Worm (Caenorhabditis elegans) whole organism, late embryonic: Measurements from ENCODE around the gene clec-86.
A peak's percentile ranks its signal among the peaks of the same experiment; 100 is the strongest.

Experiments used
- C08G9.2 ChIP-seq: sonication (generic microtip); optimal IDR thresholded peaks from 2 replicates; lab custom pipeline; 2016; ENCODE audit warnings: mild to moderate bottlenecking, missing genetic modification characterization, moderate library complexity, missing compliant biosample characterization
- ahr-1 ChIP-seq: sonication (generic microtip); optimal IDR thresholded peaks from 2 replicates; lab custom pipeline; 2016; ENCODE audit warnings: missing genetic modification characterization, missing compliant biosample characterization
- ceh-19 ChIP-seq: fragments of 200-800 bp; sonication (Bioruptor generic); optimal IDR thresholded peaks from 2 replicates; lab custom pipeline; 2018; ENCODE audit warnings: mild to moderate bottlenecking, missing genetic modification characterization, missing compliant biosample characterization
- ceh-2 ChIP-seq: sonication (generic microtip); optimal IDR thresholded peaks from 2 replicates; lab custom pipeline; 2016; ENCODE audit warnings: missing genotype, missing genetic modification characterization, missing compliant biosample characterization
- ceh-24 ChIP-seq: sonication (generic microtip); optimal IDR thresholded peaks from 2 replicates; lab custom pipeline; 2016; ENCODE audit warnings: mild to moderate bottlenecking, missing genetic modification characterization, missing compliant biosample characterization
- ceh-31 ChIP-seq: sonication (generic microtip); optimal IDR thresholded peaks from 2 replicates; lab custom pipeline; 2016; ENCODE audit warnings: missing genetic modification characterization, missing compliant biosample characterization
- ceh-48 ChIP-seq: sonication (generic microtip); optimal IDR thresholded peaks from 2 replicates; lab custom pipeline; 2016; ENCODE audit warnings: missing genetic modification characterization, inconsistent platforms, missing compliant biosample characterization
- dmd-4 ChIP-seq: sonication (generic microtip); optimal IDR thresholded peaks from 2 replicates; lab custom pipeline; 2016; ENCODE audit warnings: borderline replicate concordance, missing genetic modification characterization, missing compliant biosample characterization
- elt-2 ChIP-seq: sonication (generic microtip); optimal IDR thresholded peaks from 2 replicates; lab custom pipeline; 2016; ENCODE audit warnings: missing genetic modification reagents, missing genetic modification characterization, missing compliant biosample characterization
- ets-4 ChIP-seq: sonication (generic microtip); optimal IDR thresholded peaks from 2 replicates; lab custom pipeline; 2016; ENCODE audit warnings: missing genetic modification characterization, missing compliant biosample characterization
- eyg-1 ChIP-seq: sonication (generic microtip); optimal IDR thresholded peaks from 2 replicates; lab custom pipeline; 2016; ENCODE audit warnings: missing genotype, missing genetic modification characterization, missing compliant biosample characterization
- fkh-10 ChIP-seq: fragments of 150-350 bp; optimal IDR thresholded peaks from 2 replicates; lab custom pipeline; 2014; ENCODE audit warnings: missing biosample characterization, missing genetic modification reagents, missing genetic modification characterization
- fkh-6 ChIP-seq: sonication (generic microtip); optimal IDR thresholded peaks from 2 replicates; lab custom pipeline; 2016; ENCODE audit warnings: missing genetic modification characterization, missing compliant biosample characterization
- hlh-13 ChIP-seq: fragments of 200-800 bp; sonication (Bioruptor generic); optimal IDR thresholded peaks from 2 replicates; lab custom pipeline; 2018; ENCODE audit warnings: mild to moderate bottlenecking, missing genetic modification characterization, missing compliant biosample characterization
- hlh-15 ChIP-seq: sonication (generic microtip); optimal IDR thresholded peaks from 2 replicates; lab custom pipeline; 2016; ENCODE audit warnings: missing genetic modification characterization, missing compliant biosample characterization
- hlh-6 ChIP-seq: sonication (generic microtip); optimal IDR thresholded peaks from 2 replicates; lab custom pipeline; 2016; ENCODE audit warnings: missing genotype, missing genetic modification characterization, missing compliant biosample characterization
- hlh-8 ChIP-seq: sonication (generic microtip); optimal IDR thresholded peaks from 2 replicates; lab custom pipeline; 2016; ENCODE audit warnings: missing genotype, missing genetic modification characterization, missing compliant biosample characterization
- lim-6 ChIP-seq: sonication (generic microtip); optimal IDR thresholded peaks from 2 replicates; lab custom pipeline; 2016; ENCODE audit warnings: missing genetic modification characterization, missing compliant biosample characterization
- madf-2 ChIP-seq: sonication (generic microtip); optimal IDR thresholded peaks from 2 replicates; lab custom pipeline; 2017; ENCODE audit warnings: missing genetic modification characterization, missing compliant biosample characterization
- nfya-1 ChIP-seq: sonication (generic microtip); optimal IDR thresholded peaks from 2 replicates; lab custom pipeline; 2017; ENCODE audit warnings: missing genetic modification characterization, mild to moderate bottlenecking, missing compliant biosample characterization, antibody characterized with exemption, moderate library complexity
- npax-4 ChIP-seq: sonication (generic microtip); optimal IDR thresholded peaks from 2 replicates; lab custom pipeline; 2016; ENCODE audit warnings: missing genetic modification characterization, missing compliant biosample characterization
- odd-2 ChIP-seq: sonication (generic microtip); optimal IDR thresholded peaks from 2 replicates; lab custom pipeline; 2017; ENCODE audit warnings: antibody characterized with exemption, mild to moderate bottlenecking, missing genetic modification characterization, missing compliant biosample characterization
- pax-1 ChIP-seq: fragments of 150-350 bp; optimal IDR thresholded peaks from 2 replicates; lab custom pipeline; 2014; ENCODE audit warnings: missing biosample characterization, missing genetic modification characterization
- pros-1 ChIP-seq: fragments of 150-350 bp; optimal IDR thresholded peaks from 2 replicates; lab custom pipeline; 2014; ENCODE audit warnings: missing biosample characterization, missing genetic modification reagents, missing genetic modification characterization
- ref-2 ChIP-seq: sonication (generic microtip); optimal IDR thresholded peaks from 2 replicates; lab custom pipeline; 2016; ENCODE audit warnings: missing genetic modification characterization, missing compliant biosample characterization
- sox-2 ChIP-seq: fragments of 200-800 bp; sonication (Bioruptor generic); IDR thresholded peaks from 2 replicates; pipeline ENCODE4 v1.3.6; 2022; ENCODE audit warnings: missing genetic modification reagents, missing genetic modification characterization, missing compliant biosample characterization
- tbx-2 ChIP-seq: sonication (generic microtip); optimal IDR thresholded peaks from 2 replicates; lab custom pipeline; 2016; ENCODE audit warnings: missing genetic modification characterization, missing compliant biosample characterization
- tbx-7 ChIP-seq: sonication (generic microtip); optimal IDR thresholded peaks from 2 replicates; lab custom pipeline; 2016; ENCODE audit warnings: missing genotype, missing genetic modification characterization, missing compliant biosample characterization
- ttx-3 ChIP-seq: sonication (generic microtip); optimal IDR thresholded peaks from 2 replicates; lab custom pipeline; 2016; ENCODE audit warnings: missing genetic modification reagents, missing genetic modification characterization, missing compliant biosample characterization
- unc-42 ChIP-seq: sonication (generic microtip); optimal IDR thresholded peaks from 2 replicates; lab custom pipeline; 2016; ENCODE audit warnings: missing genotype, missing genetic modification characterization, missing compliant biosample characterization
- unc-86 ChIP-seq: sonication (generic microtip); optimal IDR thresholded peaks from 2 replicates; lab custom pipeline; 2016; ENCODE audit warnings: missing genetic modification characterization, missing compliant biosample characterization
- zip-5 ChIP-seq: sonication (generic microtip); optimal IDR thresholded peaks from 2 replicates; lab custom pipeline; 2016; ENCODE audit warnings: missing genetic modification characterization, missing compliant biosample characterization

Gene clec-86

DNA sequence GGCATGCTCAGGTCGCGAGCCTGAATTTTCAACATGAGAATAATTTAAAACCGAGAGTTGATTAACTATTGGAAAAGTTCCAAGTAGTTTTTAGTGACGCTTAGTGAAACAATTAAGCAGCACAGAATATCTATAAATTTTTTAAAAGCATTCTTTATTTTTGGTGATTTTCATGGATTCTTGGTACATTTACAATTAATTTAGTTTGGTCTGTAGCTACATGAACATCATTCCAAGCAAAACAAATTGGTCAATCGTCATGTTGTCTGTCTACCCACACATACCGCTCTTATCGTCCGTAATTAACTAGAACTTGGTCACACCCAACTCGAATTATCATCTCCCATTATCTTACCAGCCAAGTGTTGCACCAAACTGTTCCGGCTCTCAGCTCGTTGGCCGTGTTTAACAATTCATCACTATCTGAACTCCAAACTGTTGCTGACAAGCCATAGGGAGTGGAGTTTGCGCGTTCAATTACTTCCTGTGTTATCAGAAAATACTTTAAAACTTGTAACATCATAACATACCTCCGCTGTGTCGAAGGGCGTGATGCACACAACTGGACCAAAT is 1.1 kb downstream of the clec-86 start:
- TF ChIP-seq elt-2 (tag; lab: Kevin White, UChicago) (peak; percentile 54), ref-2 (no peak), npax-4 (no peak)

DNA sequence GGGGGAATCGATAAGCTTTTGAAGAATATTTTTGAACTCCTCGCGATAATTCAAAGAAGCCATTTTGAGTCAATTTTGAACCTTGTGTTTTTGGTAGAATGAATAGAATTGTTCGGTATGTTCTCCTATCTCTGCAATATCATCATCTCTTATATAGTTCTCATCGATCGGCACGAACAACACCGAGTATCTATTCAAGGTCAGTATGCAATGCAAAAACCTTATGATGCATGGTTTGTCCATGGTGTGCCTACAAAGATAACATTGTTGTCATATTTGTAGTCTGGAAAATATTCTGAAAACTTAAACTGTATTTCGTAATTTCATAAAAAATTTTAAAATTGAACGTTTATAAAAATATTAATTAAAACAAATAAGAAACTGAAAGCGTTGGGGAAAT is 3.8 kb downstream of the clec-86 start, which contains the start of gene alh-10:
Gene alh-10, minus strand, starts transcription at position 127 of the 400 bp plus-strand sequence.
- TF ChIP-seq unc-86 (tag; lab: Kevin White, UChicago) = no peak
- TF ChIP-seq elt-2 (tag; lab: Kevin White, UChicago) = peak; percentile 27
- TF ChIP-seq hlh-8 (tag; lab: Kevin White, UChicago) = no peak
- no peak for TF ChIP-seq lim-6 (tag; lab: Kevin White, UChicago)
- TF ChIP-seq ceh-2 = no peak
- TF ChIP-seq ref-2 = no peak
- TF ChIP-seq fkh-6 (tag; lab: Kevin White, UChicago) = no peak

DNA sequence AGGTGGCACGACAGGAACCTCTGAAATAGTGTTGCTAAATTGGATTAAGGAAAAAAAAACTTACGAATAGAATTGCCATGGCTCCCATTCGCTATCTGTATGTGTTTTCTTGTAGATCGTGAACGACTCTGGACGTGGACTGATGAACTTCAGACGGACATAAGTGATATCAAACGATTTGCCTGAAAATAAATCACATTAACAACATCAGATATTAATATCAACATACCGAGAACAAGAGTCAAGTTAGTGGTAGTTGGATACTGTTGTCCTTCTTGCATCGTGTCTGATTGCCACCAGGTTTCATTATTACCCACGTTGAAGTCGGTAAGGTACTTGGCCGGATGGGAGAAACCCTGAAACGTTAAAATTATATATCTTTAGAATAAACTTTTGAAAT is 10.0 kb downstream of the clec-86 start:
- TF ChIP-seq hlh-8 (tag; lab: Kevin White, UChicago) = no peak
- no peak for TF ChIP-seq ceh-31 (tag; lab: Kevin White, UChicago)
- TF ChIP-seq dmd-4 = no peak
- TF ChIP-seq pax-1 (tag; lab: Kevin White, UChicago) = no peak
- no peak for TF ChIP-seq ref-2
- no peak for TF ChIP-seq hlh-15 (tag; lab: Kevin White, UChicago)
- TF ChIP-seq lim-6 (tag; lab: Kevin White, UChicago) = no peak
- TF ChIP-seq tbx-7 (tag; lab: Kevin White, UChicago) = no peak
- no peak for TF ChIP-seq ceh-24 (tag; lab: Kevin White, UChicago)
- no peak for TF ChIP-seq fkh-10 (GFP tag; lab: Kevin White, UChicago)
- no peak for TF ChIP-seq unc-42 (tag; lab: Kevin White, UChicago)
- TF ChIP-seq zip-5 (tag; lab: Kevin White, UChicago) = no peak
- no peak for TF ChIP-seq ceh-19 (GFP tag; lab: Kevin White, UChicago)
- no peak for TF ChIP-seq nfya-1 (tag; lab: Kevin White, UChicago)
- TF ChIP-seq ets-4 (tag; lab: Kevin White, UChicago) = no peak
- TF ChIP-seq C08G9.2 = no peak
- TF ChIP-seq ceh-48 = no peak
- TF ChIP-seq sox-2 (GFP tag; lab: Robert Waterston, UW) = no peak
- no peak for TF ChIP-seq ahr-1 (tag; lab: Kevin White, UChicago)
- no peak for TF ChIP-seq pros-1 (tag; lab: Kevin White, UChicago)

DNA sequence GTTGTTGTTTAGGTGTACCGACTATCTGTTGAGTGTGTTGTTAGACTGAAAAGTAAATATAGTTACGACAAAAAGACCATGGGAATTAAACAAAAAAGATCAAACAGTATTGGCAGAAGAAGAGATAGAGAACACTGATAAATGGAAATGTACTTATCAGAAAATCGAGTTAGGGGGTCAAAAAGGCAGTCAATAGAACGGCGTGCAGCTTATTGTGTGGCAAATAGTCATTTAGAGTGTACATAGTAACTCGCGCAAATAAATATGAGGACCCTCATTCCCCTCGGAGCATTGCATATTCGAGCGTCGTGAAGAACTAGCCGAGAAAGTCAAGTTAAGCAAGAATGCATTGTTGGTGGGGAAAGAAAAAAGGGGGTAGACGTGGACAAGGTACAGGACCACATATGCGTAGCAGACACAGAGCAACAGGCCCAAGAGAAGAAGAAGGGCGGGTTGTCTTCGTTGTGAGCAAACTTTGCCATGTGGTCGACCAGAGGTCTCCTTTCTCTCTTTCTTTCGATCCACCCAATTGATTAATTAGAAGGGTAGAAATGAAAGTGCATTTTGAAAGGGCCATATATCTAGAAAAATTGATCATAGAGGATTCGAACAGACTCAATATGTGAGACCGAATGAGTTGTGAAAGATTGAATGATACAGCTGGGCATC is 11.6 kb downstream of the clec-86 start, which contains the start of gene lam-2:
Gene lam-2, minus strand, starts transcription at position 51 of the 669 bp plus-strand sequence.
- peak; percentile 37 for TF ChIP-seq pax-1 (tag; lab: Kevin White, UChicago)
- TF ChIP-seq ttx-3 = no peak
- TF ChIP-seq odd-2 (tag; lab: Kevin White, UChicago) = no peak
- TF ChIP-seq hlh-8 (tag; lab: Kevin White, UChicago) = peak; percentile 83
- no peak for TF ChIP-seq ceh-24 (tag; lab: Kevin White, UChicago)
- no peak for TF ChIP-seq eyg-1 (tag; lab: Kevin White, UChicago)
- no peak for TF ChIP-seq hlh-13
- TF ChIP-seq pros-1 (tag; lab: Kevin White, UChicago) = no peak
- TF ChIP-seq elt-2 (tag; lab: Kevin White, UChicago) = peak; percentile 23
- no peak for TF ChIP-seq madf-2 (tag; lab: Kevin White, UChicago)

DNA sequence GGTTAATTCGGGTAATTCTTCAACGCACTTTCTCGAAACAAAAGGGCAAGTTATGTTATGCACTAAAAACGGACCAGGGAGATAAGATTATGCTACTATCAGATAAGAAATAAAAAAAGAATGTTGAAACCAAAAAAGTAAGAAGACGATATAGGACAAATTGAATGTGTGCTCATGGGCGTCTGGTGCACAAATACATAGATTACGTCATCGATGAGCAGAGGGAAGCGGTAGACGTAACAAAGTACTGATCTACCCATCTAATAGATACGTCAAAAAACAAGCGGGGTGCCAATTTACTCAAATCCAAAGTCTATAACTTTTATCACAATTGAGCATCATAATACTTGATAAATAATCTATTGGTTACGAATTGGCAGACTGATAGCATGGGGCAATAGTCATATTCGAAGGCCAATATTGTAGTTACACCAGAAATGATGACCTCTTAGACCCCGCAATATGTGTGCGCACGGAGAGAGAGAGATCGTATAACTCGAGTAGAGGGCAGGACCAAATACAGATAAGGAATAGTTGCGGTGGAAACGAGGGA is 12.4 kb downstream of the clec-86 start:
- no peak for TF ChIP-seq zip-5 (tag; lab: Kevin White, UChicago)
- no peak for TF ChIP-seq hlh-6 (tag; lab: Kevin White, UChicago)
- no peak for TF ChIP-seq unc-86 (tag; lab: Kevin White, UChicago)
- peak; percentile 2 for TF ChIP-seq tbx-2
- TF ChIP-seq ceh-2 = no peak
- TF ChIP-seq elt-2 (tag; lab: Kevin White, UChicago) = peak; percentile 90
